Worm (Caenorhabditis elegans) whole organism, L1 larva: ENCODE data around the gene nuaf-1.

Experiments
- F16B12.6 ChIP-seq: fragments of 150-350 bp; optimal IDR thresholded peaks from 2 replicates; lab custom pipeline; 2014; ENCODE audit warnings: missing biosample characterization, missing genetic modification characterization
- Y116A8C.19 ChIP-seq: sonication (generic microtip); optimal IDR thresholded peaks from 2 replicates; lab custom pipeline; 2016; ENCODE audit warnings: missing compliant biosample characterization, missing genetic modification characterization, borderline replicate concordance
- aha-1 ChIP-seq: fragments of 150-350 bp; optimal IDR thresholded peaks from 2 replicates; lab custom pipeline; 2014; ENCODE audit warnings: missing biosample characterization, missing genetic modification characterization
- alr-1 ChIP-seq: fragments of 200-800 bp; sonication (Bioruptor generic); optimal IDR thresholded peaks from 2 replicates; lab custom pipeline; 2018; ENCODE audit warnings: borderline replicate concordance, mild to moderate bottlenecking, missing genetic modification characterization, missing compliant biosample characterization
- aly-2 ChIP-seq: fragments of 150-350 bp; optimal IDR thresholded peaks from 2 replicates; lab custom pipeline; 2014; ENCODE audit warnings: missing biosample characterization, missing genetic modification characterization
- blmp-1 ChIP-seq: fragments of 150-350 bp; optimal IDR thresholded peaks from 2 replicates; lab custom pipeline; 2014; ENCODE audit warnings: missing biosample characterization, missing genetic modification characterization
- ceh-82 ChIP-seq, 3 experiments: fragments of 150-350 bp in 1 of 3; sonication (generic microtip) in 2 of 3; optimal IDR thresholded peaks; 2 replicates each; lab custom pipeline; 2014 to 2017; ENCODE audit warnings: missing biosample characterization in 3 of 3, missing genetic modification characterization in 3 of 3
- ceh-88 ChIP-seq: fragments of 200-800 bp; sonication (Bioruptor generic); IDR thresholded peaks from 2 replicates; pipeline ENCODE4 v1.3.6; 2022; ENCODE audit warnings: missing genetic modification characterization, missing compliant biosample characterization
- dsc-1 ChIP-seq: sonication (generic microtip); optimal IDR thresholded peaks from 2 replicates; lab custom pipeline; 2016; ENCODE audit warnings: mild to moderate bottlenecking, missing genetic modification characterization, missing compliant biosample characterization
- efl-1 ChIP-seq, 4 experiments: fragments of 150-350 bp; optimal IDR thresholded peaks in 3 of 4; peaks in 1 of 4; 1 replicate in 1 of 4; 2 replicates in 3 of 4; lab custom pipeline; 2014; ENCODE audit warnings: missing biosample characterization in 2 of 4, missing genetic modification characterization in 2 of 4, missing genetic modification reagents in 2 of 4
- egl-13 ChIP-seq: sonication (generic microtip); optimal IDR thresholded peaks from 2 replicates; lab custom pipeline; 2016; ENCODE audit warnings: missing genotype, missing genetic modification reagents, missing genetic modification characterization, missing compliant biosample characterization
- elt-2 ChIP-seq: sonication (generic microtip); optimal IDR thresholded peaks from 2 replicates; lab custom pipeline; 2016; ENCODE audit warnings: missing genetic modification characterization, mild to moderate bottlenecking, inconsistent platforms, missing compliant biosample characterization, missing genetic modification reagents
- elt-3 ChIP-seq, 6 experiments: fragments of 150-350 bp in 1 of 6; sonication (generic microtip); optimal IDR thresholded peaks; 2 replicates each; lab custom pipeline; 2017 to 2018; ENCODE audit warnings: missing biosample characterization in 6 of 6, missing genetic modification characterization in 6 of 6, inconsistent platforms in 1 of 6
- fkh-10 ChIP-seq: sonication (generic microtip); optimal IDR thresholded peaks from 2 replicates; lab custom pipeline; 2017; ENCODE audit warnings: missing biosample characterization, missing genetic modification reagents, missing genetic modification characterization
- fkh-8 ChIP-seq: sonication (generic microtip); optimal IDR thresholded peaks from 2 replicates; lab custom pipeline; 2016; ENCODE audit warnings: mild to moderate bottlenecking, missing genetic modification characterization, missing compliant biosample characterization
- fos-1 ChIP-seq: fragments of 150-350 bp; optimal IDR thresholded peaks from 2 replicates; lab custom pipeline; 2014; ENCODE audit warnings: missing biosample characterization, missing genetic modification characterization
- grh-1 ChIP-seq: fragments of 200-800 bp; sonication (Bioruptor generic); IDR thresholded peaks from 2 replicates; pipeline ENCODE4 v1.3.6; 2022; ENCODE audit warnings: missing genetic modification reagents, missing genetic modification characterization, missing compliant biosample characterization
- hlh-4 ChIP-seq: sonication (generic microtip); optimal IDR thresholded peaks from 2 replicates; lab custom pipeline; 2016; ENCODE audit warnings: mild to moderate bottlenecking, missing genetic modification characterization, missing compliant biosample characterization
- hpl-2 ChIP-seq: fragments of 150-350 bp; optimal IDR thresholded peaks from 2 replicates; lab custom pipeline; 2014; ENCODE audit warnings: missing biosample characterization, missing genetic modification reagents, missing genetic modification characterization
- irx-1 ChIP-seq: sonication (generic microtip); optimal IDR thresholded peaks from 2 replicates; lab custom pipeline; 2016; ENCODE audit warnings: missing genetic modification characterization, missing compliant biosample characterization
- isw-1 ChIP-seq: fragments of 200-800 bp; sonication (Bioruptor generic); IDR thresholded peaks from 2 replicates; pipeline ENCODE4 v1.3.6; 2022; ENCODE audit warnings: missing genetic modification characterization, missing compliant biosample characterization
- lin-14 ChIP-seq: fragments of 200-800 bp; sonication (Bioruptor generic); optimal IDR thresholded peaks from 2 replicates; lab custom pipeline; 2018; ENCODE audit warnings: mild to moderate bottlenecking, missing genetic modification characterization, moderate library complexity, missing compliant biosample characterization
- lin-39 ChIP-seq: fragments of 150-350 bp; optimal IDR thresholded peaks from 2 replicates; lab custom pipeline; 2014; ENCODE audit warnings: missing biosample characterization, missing genetic modification reagents, missing genetic modification characterization
- mdl-1 ChIP-seq, 2 experiments: fragments of 150-350 bp; optimal IDR thresholded peaks; 2 replicates each; lab custom pipeline; 2014 to 2017; ENCODE audit warnings: missing biosample characterization in 2 of 2, missing genetic modification characterization in 2 of 2, inconsistent platforms in 1 of 2
- nhr-19 ChIP-seq: fragments of 200-800 bp; sonication (Bioruptor generic); conservative IDR thresholded peaks from 2 replicates; pipeline ENCODE4 v1.3.6; 2022; ENCODE audit warnings: missing genetic modification characterization, missing compliant biosample characterization
- nhr-28 ChIP-seq: fragments of 150-350 bp; optimal IDR thresholded peaks from 2 replicates; lab custom pipeline; 2014; ENCODE audit warnings: missing biosample characterization, missing genetic modification characterization
- nhr-76 ChIP-seq: sonication (generic microtip); optimal IDR thresholded peaks from 2 replicates; lab custom pipeline; 2017; ENCODE audit warnings: missing biosample characterization, missing genetic modification characterization
- nhr-85 ChIP-seq: sonication (generic microtip); peaks from one replicate; lab custom pipeline; 2016; ENCODE audit warnings: missing genetic modification characterization, inconsistent platforms, missing compliant biosample characterization
- pqm-1 ChIP-seq: sonication (generic microtip); optimal IDR thresholded peaks from 3 replicates; lab custom pipeline; 2017; ENCODE audit warnings: missing biosample characterization, missing genetic modification characterization
- rnt-1 ChIP-seq: sonication (generic microtip); optimal IDR thresholded peaks from 2 replicates; lab custom pipeline; 2016; ENCODE audit warnings: mild to moderate bottlenecking, missing genetic modification characterization, moderate library complexity, missing compliant biosample characterization
- snpc-4 ChIP-seq: fragments of 150-350 bp; optimal IDR thresholded peaks from 2 replicates; lab custom pipeline; 2014; ENCODE audit warnings: missing biosample characterization, missing genetic modification characterization
- snu-23 ChIP-seq: sonication (generic microtip); optimal IDR thresholded peaks from 2 replicates; lab custom pipeline; 2016; ENCODE audit warnings: missing genetic modification characterization, missing compliant biosample characterization
- sox-4 ChIP-seq: sonication (generic microtip); optimal IDR thresholded peaks from 2 replicates; lab custom pipeline; 2016; ENCODE audit warnings: missing genetic modification characterization, missing compliant biosample characterization
- swsn-7 ChIP-seq: sonication (generic microtip); optimal IDR thresholded peaks from 2 replicates; lab custom pipeline; 2016; ENCODE audit warnings: missing genetic modification characterization, missing compliant biosample characterization
- tlp-1 ChIP-seq: fragments of 150-350 bp; optimal IDR thresholded peaks from 2 replicates; lab custom pipeline; 2014; ENCODE audit warnings: missing biosample characterization, missing genetic modification characterization
- unc-86 ChIP-seq: sonication (generic microtip); optimal IDR thresholded peaks from 2 replicates; lab custom pipeline; 2016; ENCODE audit warnings: missing genetic modification characterization, missing compliant biosample characterization
- unc-98 ChIP-seq: fragments of 200-800 bp; sonication (Bioruptor generic); IDR thresholded peaks from 2 replicates; pipeline ENCODE4 v1.3.6; 2022; ENCODE audit warnings: missing genetic modification characterization, missing compliant biosample characterization
- vab-15 ChIP-seq: sonication (generic microtip); optimal IDR thresholded peaks from 2 replicates; lab custom pipeline; 2017; ENCODE audit warnings: missing genotype, mild to moderate bottlenecking, missing genetic modification characterization, missing compliant biosample characterization
- zip-4 ChIP-seq: fragments of 200-800 bp; sonication (Bioruptor generic); optimal IDR thresholded peaks from 2 replicates; lab custom pipeline; 2018; ENCODE audit warnings: mild to moderate bottlenecking, missing genetic modification characterization, moderate library complexity, missing compliant biosample characterization
- ztf-4 ChIP-seq: fragments of 150-350 bp; optimal IDR thresholded peaks from 2 replicates; lab custom pipeline; 2014; ENCODE audit warnings: missing biosample characterization, missing genetic modification characterization

The nuaf-1 gene

ce11 chrV:13608486-13608885, 40.1 kb upstream of the nuaf-1 start (continued):
- TF ChIP-seq aly-2 (tag; lab: Kevin White, UChicago) (no peak), elt-3 (tag; optimal IDR thresholded peaks at IDR 0.05; lab: Kevin White, UChicago) (peak in 2 of 6 experiments; percentile 35 to 82), snu-23 (GFP tag; lab: Kevin White, UChicago) (peak; percentile 46), ceh-88 (GFP tag; lab: Robert Waterston, UW) (no peak), blmp-1 (tag; lab: Kevin White, UChicago) (peak; percentile 81), nhr-76 (tag; lab: Kevin White, UChicago) (no peak), fos-1 (tag; lab: Kevin White, UChicago) (no peak), irx-1 (no peak), nhr-85 (tag; lab: Kevin White, UChicago) (peak; percentile 92), mdl-1 (tag; optimal IDR thresholded peaks at IDR 0.05; lab: Kevin White, UChicago) (no peak), aha-1 (tag; lab: Kevin White, UChicago) (no peak), swsn-7 (no peak), unc-98 (no peak), unc-86 (tag; lab: Kevin White, UChicago) (no peak), hlh-4 (tag; lab: Kevin White, UChicago) (no peak), Y116A8C.19 (tag; lab: Kevin White, UChicago) (no peak), ztf-4 (tag; lab: Kevin White, UChicago) (no peak)
- TF ChIP-seq, all 84 proteins: peak for 11

- no peak for TF ChIP-seq snpc-4 (tag; lab: Kevin White, UChicago)
- no peak for TF ChIP-seq nhr-28 (tag; lab: Kevin White, UChicago)
- TF ChIP-seq fkh-8 (tag; lab: Kevin White, UChicago), result no peak
- peak; percentile 23 for TF ChIP-seq blmp-1 (tag; lab: Kevin White, UChicago)
These were observed 38.3 kb upstream of the nuaf-1 start, which contains the start of gene fmo-4 for ce11 chrV:13606651-13607242. Gene fmo-4, minus strand, starts transcription at chrV:13606701.

- TF ChIP-seq blmp-1 (tag; lab: Kevin White, UChicago) (peak; percentile 10), efl-1 (optimal IDR thresholded peaks at IDR 0.05; lab: Kevin White, UChicago) (no peak), efl-1 (GFP tag; optimal IDR thresholded peaks at IDR 0.05 in 1 of 2; lab: Kevin White, UChicago) (peak in 1 of 2 experiments; percentile 53), irx-1 (no peak)
These were observed 32.5 kb upstream of the nuaf-1 start, which contains the start of gene rdy-2 for ce11 chrV:13600882-13601281. Gene rdy-2, minus strand, starts transcription at chrV:13600982.

ce11 chrV:13598370-13598769, 29.9 kb upstream of the nuaf-1 start:
- no peak for TF ChIP-seq zip-4 (GFP tag; lab: Kevin White, UChicago)
- TF ChIP-seq swsn-7, result no peak
- TF ChIP-seq hpl-2 (GFP tag; lab: Kevin White, UChicago), result no peak
- TF ChIP-seq alr-1, result no peak
- no peak for TF ChIP-seq fos-1 (tag; lab: Kevin White, UChicago)
- no peak for TF ChIP-seq lin-14 (GFP tag; lab: Kevin White, UChicago)
- no peak for TF ChIP-seq vab-15 (tag; lab: Kevin White, UChicago)
- no peak for TF ChIP-seq isw-1 (GFP tag; lab: Robert Waterston, UW)

- TF ChIP-seq pqm-1 (tag; lab: Kevin White, UChicago) (no peak), efl-1 (optimal IDR thresholded peaks at IDR 0.05; lab: Kevin White, UChicago) (no peak), efl-1 (GFP tag; optimal IDR thresholded peaks at IDR 0.05 in 1 of 2; lab: Kevin White, UChicago) (peak in 1 of 2 experiments; percentile 67), blmp-1 (tag; lab: Kevin White, UChicago) (peak; percentile 59)
These were observed 24.7 kb upstream of the nuaf-1 start, which contains the start of gene F53F4.4 for ce11 chrV:13593083-13593482. Gene F53F4.4, plus strand, starts transcription at chrV:13593383.

- TF ChIP-seq nhr-19 (no peak; the same call in 1 of the 2 replicates), vab-15 (tag; lab: Kevin White, UChicago) (no peak), elt-2 (tag; lab: Kevin White, UChicago) (no peak), grh-1 (GFP tag; lab: Robert Waterston, UW) (no peak), tlp-1 (tag; lab: Kevin White, UChicago) (no peak), lin-39 (no peak), zip-4 (GFP tag; lab: Kevin White, UChicago) (no peak), F16B12.6 (tag; lab: Kevin White, UChicago) (no peak), fkh-10 (GFP tag; lab: Kevin White, UChicago) (no peak), ceh-82 (tag; optimal IDR thresholded peaks at IDR 0.05; lab: Kevin White, UChicago) (peak in 2 of 3 experiments; percentile 35), rnt-1 (tag; lab: Kevin White, UChicago) (peak; percentile 58), Y116A8C.19 (tag; lab: Kevin White, UChicago) (no peak), sox-4 (tag; lab: Kevin White, UChicago) (no peak), egl-13 (tag; lab: Kevin White, UChicago) (peak; percentile 26), dsc-1 (tag; lab: Kevin White, UChicago) (peak; percentile 69)
These were observed 23.2 kb upstream of the nuaf-1 start, which contains the start of gene tbcb-1 for ce11 chrV:13591504-13592174. Gene tbcb-1, plus strand, starts transcription at chrV:13592124.
